Fruit fly (Drosophila melanogaster) S2 (cell line): ENCODE measurements around the gene CG15480.

ENCODE experiments used
- CG8478 ChIP-seq: fragments of >200 bp; optimal IDR thresholded peaks from 2 replicates; lab custom pipeline; 2018
- CTCF ChIP-seq, 2 experiments: fragments of >200 bp; optimal IDR thresholded peaks; 2 replicates each; lab custom pipeline; 2018

- TF ChIP-seq CG8478 (lab: Kevin White, UChicago) (no peak), CTCF (optimal IDR thresholded peaks at IDR 0.05; lab: Kevin White, UChicago) (no peak)
Observed at dm6 chr2L:13245855-13246645, 21.0 kb upstream of the CG15480 start, which contains the start of gene CG16820.
